Fruit fly (Drosophila melanogaster): Measurements from ENCODE around the gene Mec2.

Gene Mec2

dm6 chrX:19146421-19146952, 41.3 kb upstream of the Mec2 start:
- TF ChIP-seq tai (GFP tag; optimal IDR thresholded peaks at IDR 0.05) (no peak), dl (GFP tag; optimal IDR thresholded peaks at IDR 0.05; ENCODE audit: insufficient read depth in 1 of 2, partially characterized antibody in 2 of 2) (no peak), Hnf4 (GFP tag; optimal IDR thresholded peaks at IDR 0.05) (no peak), lola (GFP tag; optimal IDR thresholded peaks at IDR 0.05) (no peak), Dif (GFP tag; optimal IDR thresholded peaks at IDR 0.05; ENCODE audit: partially characterized antibody) (no peak), Vsx2 (GFP tag; optimal IDR thresholded peaks at IDR 0.05; ENCODE audit: partially characterized antibody) (no peak), Mio (GFP tag; optimal IDR thresholded peaks at IDR 0.05) (no peak), woc (GFP tag; optimal IDR thresholded peaks at IDR 0.05) (peak; percentile 38), fru (GFP tag; optimal IDR thresholded peaks at IDR 0.05) (peak; percentile 43), jim (GFP tag; optimal IDR thresholded peaks at IDR 0.05) (no peak), CrebA (GFP tag; optimal IDR thresholded peaks at IDR 0.05; ENCODE audit: borderline replicate concordance) (no peak), sage (GFP tag; optimal IDR thresholded peaks at IDR 0.05) (no peak), Dfd (GFP tag; optimal IDR thresholded peaks at IDR 0.05) (no peak), pan (optimal IDR thresholded peaks at IDR 0.05) (no peak), h (GFP tag; optimal IDR thresholded peaks at IDR 0.05) (peak; percentile 36), Abd-B (GFP tag; optimal IDR thresholded peaks at IDR 0.05) (no peak), foxo (GFP tag; optimal IDR thresholded peaks at IDR 0.05) (peak in 1 of 2 experiments; percentile 48), ey (GFP tag; optimal IDR thresholded peaks at IDR 0.05) (peak; percentile 36), rgr (GFP tag; optimal IDR thresholded peaks at IDR 0.05) (peak; percentile 39), Sp1 (GFP tag; optimal IDR thresholded peaks at IDR 0.05) (no peak), OdsH (GFP tag; optimal IDR thresholded peaks at IDR 0.05) (peak; percentile 4), CG32264 (GFP tag; optimal IDR thresholded peaks at IDR 0.05) (no peak), CG9705 (GFP tag; optimal IDR thresholded peaks at IDR 0.05) (no peak), Myc (optimal IDR thresholded peaks at IDR 0.05) (no peak), Hr83 (GFP tag; optimal IDR thresholded peaks at IDR 0.05; ENCODE audit: poor library complexity, severe bottlenecking) (no peak), Rel (GFP tag; optimal IDR thresholded peaks at IDR 0.05) (no peak), Rel (tag; optimal IDR thresholded peaks at IDR 0.05) (peak; percentile 67), br (GFP tag; optimal IDR thresholded peaks at IDR 0.05) (no peak), dsf (GFP tag; optimal IDR thresholded peaks at IDR 0.05; ENCODE audit: borderline replicate concordance) (no peak), psq (GFP tag; optimal IDR thresholded peaks at IDR 0.05) (peak; percentile 43), usp (GFP tag; optimal IDR thresholded peaks at IDR 0.05) (no peak), Jra (GFP tag; optimal IDR thresholded peaks at IDR 0.05) (no peak)

DNA sequence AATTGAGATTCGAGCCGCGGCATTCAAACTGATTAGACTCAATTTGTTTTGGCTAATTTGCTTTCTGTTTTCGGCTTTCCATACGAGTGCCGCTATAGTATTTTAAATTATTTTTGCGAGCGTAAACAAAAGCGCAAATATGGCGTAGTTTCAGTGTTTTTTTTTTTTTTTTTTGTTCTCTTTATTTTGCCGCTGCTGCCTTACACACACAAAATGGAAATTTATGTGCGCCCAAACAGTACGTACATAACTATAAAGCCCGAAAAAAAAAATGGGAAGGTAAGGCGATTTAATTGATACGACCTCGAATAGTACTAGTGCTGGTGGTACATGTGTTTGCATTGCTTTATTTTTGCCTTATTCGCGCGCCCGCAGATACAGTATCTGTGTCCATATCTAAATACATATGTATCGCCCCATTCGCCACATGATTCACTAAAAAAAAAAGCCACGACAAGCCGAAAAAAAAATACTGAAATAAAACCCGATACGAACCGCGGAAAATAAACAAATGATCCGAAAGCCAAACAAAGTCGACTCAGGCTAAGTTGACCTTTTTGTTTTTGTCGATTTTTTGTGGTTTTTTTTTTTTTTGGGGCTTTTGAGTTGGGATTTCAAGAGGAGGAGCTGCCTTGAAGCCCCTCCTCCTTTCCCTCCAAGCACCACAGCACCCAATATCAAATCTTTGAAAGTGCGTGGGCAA, 39.7 kb upstream of the Mec2 start:
- TF ChIP-seq Myc (optimal IDR thresholded peaks at IDR 0.05) (no peak), Abd-B (GFP tag; optimal IDR thresholded peaks at IDR 0.05) (no peak), rgr (GFP tag; optimal IDR thresholded peaks at IDR 0.05) (no peak), Sp1 (GFP tag; optimal IDR thresholded peaks at IDR 0.05) (no peak), dmrt93B (GFP tag; optimal IDR thresholded peaks at IDR 0.05) (no peak), CG32264 (GFP tag; optimal IDR thresholded peaks at IDR 0.05) (no peak), woc (GFP tag; optimal IDR thresholded peaks at IDR 0.05) (no peak), ey (GFP tag; optimal IDR thresholded peaks at IDR 0.05) (no peak), sv (GFP tag; optimal IDR thresholded peaks at IDR 0.05) (no peak), CrebA (GFP tag; optimal IDR thresholded peaks at IDR 0.05; ENCODE audit: borderline replicate concordance) (no peak), Hr78 (GFP tag; optimal IDR thresholded peaks at IDR 0.05) (no peak), Mio (GFP tag; optimal IDR thresholded peaks at IDR 0.05) (no peak), foxo (GFP tag; optimal IDR thresholded peaks at IDR 0.05) (no peak), usp (GFP tag; optimal IDR thresholded peaks at IDR 0.05) (no peak), tai (GFP tag; optimal IDR thresholded peaks at IDR 0.05) (no peak), psq (GFP tag; optimal IDR thresholded peaks at IDR 0.05) (peak; percentile 6), pan (optimal IDR thresholded peaks at IDR 0.05) (no peak), Hnf4 (GFP tag; optimal IDR thresholded peaks at IDR 0.05) (no peak), HLH106 (tag; optimal IDR thresholded peaks at IDR 0.05) (no peak), sage (GFP tag; optimal IDR thresholded peaks at IDR 0.05) (no peak), br (GFP tag; optimal IDR thresholded peaks at IDR 0.05) (no peak), h (GFP tag; optimal IDR thresholded peaks at IDR 0.05) (peak; percentile 4), Vsx2 (GFP tag; optimal IDR thresholded peaks at IDR 0.05; ENCODE audit: partially characterized antibody) (peak; percentile 39), Jra (GFP tag; optimal IDR thresholded peaks at IDR 0.05) (peak; percentile 26), GATAd (GFP tag; optimal IDR thresholded peaks at IDR 0.05) (no peak), Dfd (GFP tag; optimal IDR thresholded peaks at IDR 0.05) (no peak)
